Fruit fly (Drosophila melanogaster): Measurements from ENCODE around the gene CG12499.

Gene CG12499

DNA sequence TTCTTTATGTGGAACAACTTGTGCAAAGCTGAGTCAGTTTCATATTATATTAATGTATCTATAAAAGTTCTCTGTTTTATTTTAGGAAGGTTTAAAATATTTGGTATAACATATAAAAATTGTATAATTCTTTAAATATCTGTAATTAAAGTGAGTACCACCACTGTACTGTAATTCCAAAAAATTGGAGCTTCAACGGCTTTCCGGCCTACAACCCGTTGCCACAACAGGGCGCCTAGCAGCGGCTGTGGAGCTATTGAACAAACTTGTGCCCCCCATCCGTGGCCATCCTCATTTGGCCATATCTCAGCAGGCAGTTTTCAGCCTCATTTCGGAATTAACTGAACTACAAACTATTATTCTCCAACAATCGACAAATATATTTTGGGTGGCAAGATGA is 40.7 kb downstream of the CG12499 start, which contains the start of gene CG13855:
Gene CG13855, plus strand, starts transcription at position 301 of the 400 bp plus-strand sequence.
- TF ChIP-seq CG18011 (GFP tag; optimal IDR thresholded peaks at IDR 0.05) (no peak), Sry-δ (GFP tag; optimal IDR thresholded peaks at IDR 0.05) (no peak)

DNA sequence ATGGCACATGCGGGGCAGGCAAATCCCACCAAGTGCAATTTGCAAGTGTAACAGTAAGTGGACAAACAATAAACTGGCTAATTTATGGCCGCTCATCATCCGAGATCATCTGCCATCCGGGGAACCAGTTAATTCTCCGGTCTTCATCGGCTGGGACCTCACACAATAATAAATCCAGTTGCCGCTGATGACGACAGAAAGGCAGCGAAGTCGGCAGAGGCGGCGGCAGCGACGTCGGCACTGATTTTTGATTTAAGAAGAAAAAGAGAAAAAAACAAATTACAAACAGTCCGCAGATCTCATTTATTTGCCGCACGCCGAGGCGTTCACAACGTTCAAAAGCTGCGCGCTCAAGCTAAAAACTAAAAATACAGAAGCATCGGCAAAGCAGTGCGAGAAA is 44.0 kb downstream of the CG12499 start, which contains the start of gene CG13856:
Gene CG13856, plus strand, starts transcription at position 301 of the 400 bp plus-strand sequence.
- TF ChIP-seq CG10654 (GFP tag; optimal IDR thresholded peaks at IDR 0.05), result no peak
- peak; percentile 17; the same call in 1 of the 2 replicates for TF ChIP-seq Adf1 (GFP tag; IDR thresholded peaks at IDR 0.05)
- TF ChIP-seq luna (GFP tag; optimal IDR thresholded peaks at IDR 0.05), result no peak
- TF ChIP-seq dmrt11E (tag; optimal IDR thresholded peaks at IDR 0.05), result no peak

DNA sequence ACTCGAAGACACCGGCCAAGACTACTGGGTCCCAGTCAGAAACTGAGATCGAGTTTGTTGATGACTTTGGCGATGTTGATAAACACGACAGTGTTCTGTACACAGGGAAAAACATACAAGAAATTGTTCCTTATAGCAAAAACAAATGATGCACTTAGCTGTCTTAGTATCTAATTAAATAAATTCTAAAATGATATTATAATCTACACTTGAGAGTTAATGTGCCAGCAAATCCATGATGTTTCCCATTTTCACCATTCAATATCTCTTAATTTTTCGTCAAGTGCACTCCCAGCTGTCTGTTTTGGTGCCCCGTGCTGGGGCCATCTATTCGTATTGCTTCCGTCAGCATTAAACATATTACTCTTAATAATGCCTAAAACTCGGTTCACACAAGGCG is 46.1 kb downstream of the CG12499 start:
- TF ChIP-seq CG17912 (GFP tag; optimal IDR thresholded peaks at IDR 0.05), result no peak
- TF ChIP-seq CG9817 (tag; optimal IDR thresholded peaks at IDR 0.05), result no peak
- no peak for TF ChIP-seq Nf-YC (tag; optimal IDR thresholded peaks at IDR 0.05)
- TF ChIP-seq D (optimal IDR thresholded peaks at IDR 0.05), result no peak
- peak; percentile 17 for TF ChIP-seq D (GFP tag; optimal IDR thresholded peaks at IDR 0.05)
- peak; percentile 51; the same call in 1 of the 3 replicates for TF ChIP-seq CG11695 (GFP tag; IDR thresholded peaks at IDR 0.05)
- TF ChIP-seq Dek (tag; optimal IDR thresholded peaks at IDR 0.05), result no peak
- TF ChIP-seq Xbp1 (GFP tag; optimal IDR thresholded peaks at IDR 0.05), result peak; percentile 11
- no peak; the same call in 1 of the 2 replicates for TF ChIP-seq CG11247 (GFP tag; IDR thresholded peaks at IDR 0.05)
- TF ChIP-seq twi (tag; optimal IDR thresholded peaks at IDR 0.05), result no peak
- TF ChIP-seq CG14050 (GFP tag; IDR thresholded peaks at IDR 0.05), result no peak
- no peak for TF ChIP-seq oc (tag; optimal IDR thresholded peaks at IDR 0.05)
- TF ChIP-seq NFAT (GFP tag; IDR thresholded peaks at IDR 0.05), result peak; percentile 60
- TF ChIP-seq emc (GFP tag; optimal IDR thresholded peaks at IDR 0.05), result no peak
- no peak for TF ChIP-seq CG34224 (GFP tag; IDR thresholded peaks at IDR 0.05; ENCODE audit: partially characterized antibody)
- no peak for TF ChIP-seq Dfd (GFP tag; optimal IDR thresholded peaks at IDR 0.05)
- no peak for TF ChIP-seq CG1529 (GFP tag; optimal IDR thresholded peaks at IDR 0.05)
- TF ChIP-seq eve (GFP tag; optimal IDR thresholded peaks at IDR 0.05), result no peak
- TF ChIP-seq CG11696 (GFP tag; IDR thresholded peaks at IDR 0.05), result no peak
- TF ChIP-seq trem (tag; optimal IDR thresholded peaks at IDR 0.05), result peak; percentile 15
- no peak for TF ChIP-seq dm (GFP tag; optimal IDR thresholded peaks at IDR 0.05)
- TF ChIP-seq CG10366 (GFP tag; IDR thresholded peaks at IDR 0.05), result no peak
- no peak; the same call in 2 of the 3 replicates for TF ChIP-seq croc (GFP tag; conservative IDR thresholded peaks at IDR 0.05)
- TF ChIP-seq ftz-f1 (GFP tag; optimal IDR thresholded peaks at IDR 0.05), result no peak
- TF ChIP-seq gsb (GFP tag; IDR thresholded peaks at IDR 0.05), result 0 out of 2 replicates have a peak, but pooled peaks have one; percentile 26
- TF ChIP-seq abd-A (tag; optimal IDR thresholded peaks at IDR 0.05), result no peak
- TF ChIP-seq crc (GFP tag; optimal IDR thresholded peaks at IDR 0.05), result no peak
- TF ChIP-seq Dip3 (GFP tag; optimal IDR thresholded peaks at IDR 0.05), result no peak
- TF ChIP-seq Ada2b (GFP tag; IDR thresholded peaks at IDR 0.05), result peak; percentile 40; the same call in 1 of the 2 replicates
- peak; percentile 58 for TF ChIP-seq Ptx1 (GFP tag; IDR thresholded peaks at IDR 0.05)
- no peak for TF ChIP-seq mam (GFP tag; optimal IDR thresholded peaks at IDR 0.05)
- no peak for TF ChIP-seq CG2199 (GFP tag; IDR thresholded peaks at IDR 0.05)
- TF ChIP-seq Eip74EF (GFP tag; optimal IDR thresholded peaks at IDR 0.05), result no peak
- TF ChIP-seq chif (GFP tag; optimal IDR thresholded peaks at IDR 0.05), result peak in 1 of 2 experiments; percentile 7
- no peak for TF ChIP-seq exex (tag; optimal IDR thresholded peaks at IDR 0.05)
- TF ChIP-seq HLH54F (GFP tag; optimal IDR thresholded peaks at IDR 0.05), result no peak
- TF ChIP-seq sisA (GFP tag; IDR thresholded peaks at IDR 0.05), result no peak
- TF ChIP-seq Dll (GFP tag; IDR thresholded peaks at IDR 0.05; ENCODE audit: partially characterized antibody), result no peak
- peak; percentile 16 for TF ChIP-seq Ets65A (GFP tag)
- no peak for TF ChIP-seq repo (GFP tag; optimal IDR thresholded peaks at IDR 0.05)
- TF ChIP-seq Oli (tag; optimal IDR thresholded peaks at IDR 0.05), result peak; percentile 30
- no peak for TF ChIP-seq danr (GFP tag; IDR thresholded peaks at IDR 0.05)
- TF ChIP-seq pho (GFP tag; optimal IDR thresholded peaks at IDR 0.05), result no peak
